Worm (Caenorhabditis elegans) whole organism, mixed stage, embryonic: ENCODE data around the gene cyp-34A9.

Experiments used
- bed-3 ChIP-seq: fragments of 200-800 bp; sonication (Bioruptor generic); optimal IDR thresholded peaks from 3 replicates; lab custom pipeline; 2018; ENCODE audit warnings: mild to moderate bottlenecking, missing genetic modification characterization, moderate library complexity, missing compliant biosample characterization
- blmp-1 ChIP-seq: fragments of 150-350 bp; optimal IDR thresholded peaks from 2 replicates; lab custom pipeline; 2014; ENCODE audit warnings: missing biosample characterization, missing genetic modification characterization
- ceh-39 ChIP-seq: fragments of 150-350 bp; optimal IDR thresholded peaks from 2 replicates; lab custom pipeline; 2014; ENCODE audit warnings: missing biosample characterization, missing genetic modification characterization
- ceh-43 ChIP-seq: fragments of 200-800 bp; sonication (Bioruptor generic); optimal IDR thresholded peaks from 2 replicates; lab custom pipeline; 2018; ENCODE audit warnings: mild to moderate bottlenecking, missing genetic modification characterization, moderate library complexity, missing compliant biosample characterization
- ceh-83 ChIP-seq: fragments of 200-800 bp; sonication (Bioruptor generic); optimal IDR thresholded peaks from 2 replicates; lab custom pipeline; 2018; ENCODE audit warnings: mild to moderate bottlenecking, missing genetic modification characterization, missing compliant biosample characterization
- ces-1 ChIP-seq: fragments of 150-350 bp; optimal IDR thresholded peaks from 2 replicates; lab custom pipeline; 2014; ENCODE audit warnings: missing biosample characterization, missing genetic modification reagents, missing genetic modification characterization
- cnd-1 ChIP-seq: fragments of 200-800 bp; sonication (Bioruptor generic); optimal IDR thresholded peaks from 2 replicates; lab custom pipeline; 2018; ENCODE audit warnings: mild to moderate bottlenecking, missing genetic modification characterization, missing compliant biosample characterization
- drap-1 ChIP-seq: fragments of 200-800 bp; sonication (Bioruptor generic); optimal IDR thresholded peaks from 3 replicates; lab custom pipeline; 2018; ENCODE audit warnings: mild to moderate bottlenecking, missing genetic modification characterization, missing compliant biosample characterization
- elt-1 ChIP-seq: sonication (generic microtip); optimal IDR thresholded peaks from 2 replicates; lab custom pipeline; 2017; ENCODE audit warnings: missing genetic modification characterization, mild to moderate bottlenecking, missing compliant biosample characterization, antibody characterized with exemption, moderate library complexity, borderline replicate concordance; ENCODE audit not compliant: insufficient read depth
- elt-3 ChIP-seq: fragments of 150-350 bp; optimal IDR thresholded peaks from 2 replicates; lab custom pipeline; 2014; ENCODE audit warnings: missing biosample characterization, missing genetic modification characterization
- hlh-1 ChIP-seq: fragments of 150-350 bp; optimal IDR thresholded peaks from 2 replicates; lab custom pipeline; 2014; ENCODE audit warnings: missing biosample characterization, missing genetic modification reagents, missing genetic modification characterization
- lin-13 ChIP-seq: fragments of 150-350 bp; optimal IDR thresholded peaks from 2 replicates; lab custom pipeline; 2014; ENCODE audit warnings: missing biosample characterization, missing genetic modification characterization
- lin-32 ChIP-seq: fragments of 200-800 bp; sonication (Bioruptor generic); optimal IDR thresholded peaks from 2 replicates; lab custom pipeline; 2018; ENCODE audit warnings: mild to moderate bottlenecking, missing genetic modification characterization, missing compliant biosample characterization
- lsy-2 ChIP-seq: fragments of 150-350 bp; optimal IDR thresholded peaks from 2 replicates; lab custom pipeline; 2014; ENCODE audit warnings: missing biosample characterization, missing genetic modification characterization
- mab-5 ChIP-seq: fragments of 150-350 bp; optimal IDR thresholded peaks from 2 replicates; lab custom pipeline; 2014; ENCODE audit warnings: missing biosample characterization, missing genetic modification characterization
- mep-1 ChIP-seq: fragments of 150-350 bp; optimal IDR thresholded peaks from 2 replicates; lab custom pipeline; 2017; ENCODE audit warnings: missing biosample characterization, missing genetic modification reagents, missing genetic modification characterization, inconsistent platforms
- nhr-12 ChIP-seq: fragments of 150-350 bp; optimal IDR thresholded peaks from 2 replicates; lab custom pipeline; 2014; ENCODE audit warnings: missing biosample characterization, missing genetic modification characterization
- nhr-2 ChIP-seq: fragments of 150-350 bp; optimal IDR thresholded peaks from 2 replicates; lab custom pipeline; 2014; ENCODE audit warnings: missing biosample characterization, missing genetic modification characterization
- nhr-237 ChIP-seq: fragments of 150-350 bp; optimal IDR thresholded peaks from 2 replicates; lab custom pipeline; 2014; ENCODE audit warnings: missing biosample characterization, missing genetic modification characterization
- nhr-28 ChIP-seq: fragments of 150-350 bp; optimal IDR thresholded peaks from 2 replicates; lab custom pipeline; 2014; ENCODE audit warnings: missing biosample characterization, missing genetic modification characterization
- pha-4 ChIP-seq: fragments of 150-350 bp; optimal IDR thresholded peaks from 2 replicates; lab custom pipeline; 2018; ENCODE audit warnings: missing biosample characterization, missing genetic modification reagents, missing genetic modification characterization
- snpc-4 ChIP-seq: fragments of 150-350 bp; optimal IDR thresholded peaks from 2 replicates; lab custom pipeline; 2014; ENCODE audit warnings: missing biosample characterization, missing genetic modification characterization
- sptf-1 ChIP-seq: sonication (generic microtip); optimal IDR thresholded peaks from 2 replicates; lab custom pipeline; 2017; ENCODE audit warnings: mild to moderate bottlenecking, missing genetic modification characterization, moderate library complexity, missing compliant biosample characterization
- unc-120 ChIP-seq: sonication (generic microtip); optimal IDR thresholded peaks from 2 replicates; lab custom pipeline; 2017; ENCODE audit warnings: missing genetic modification characterization, missing compliant biosample characterization; ENCODE audit not compliant: poor library complexity, severe bottlenecking
- unc-39 ChIP-seq: fragments of 150-350 bp; optimal IDR thresholded peaks from 2 replicates; lab custom pipeline; 2014; ENCODE audit warnings: missing biosample characterization, missing genetic modification characterization
- unc-62 ChIP-seq: fragments of 150-350 bp; optimal IDR thresholded peaks from 2 replicates; lab custom pipeline; 2014; ENCODE audit warnings: missing biosample characterization, missing genetic modification reagents, missing genetic modification characterization
- zip-8 ChIP-seq: fragments of 150-350 bp; optimal IDR thresholded peaks from 2 replicates; lab custom pipeline; 2014; ENCODE audit warnings: missing biosample characterization, missing genetic modification characterization
- ztf-11 ChIP-seq: fragments of 150-350 bp; optimal IDR thresholded peaks from 2 replicates; lab custom pipeline; 2014; ENCODE audit warnings: missing biosample characterization, missing genetic modification characterization

The cyp-34A9 gene

ce11 chrV:3970410-3970809 is at the start of gene cyp-34A9:
Gene cyp-34A9, minus strand, starts transcription at chrV:3970540.
- TF ChIP-seq elt-3 = no peak
- no peak for TF ChIP-seq nhr-28 (tag; lab: Kevin White, UChicago)
- TF ChIP-seq nhr-2 (tag; lab: Kevin White, UChicago) = no peak
- no peak for TF ChIP-seq ceh-83 (GFP tag; lab: Kevin White, UChicago)
- TF ChIP-seq nhr-12 (tag; lab: Kevin White, UChicago) = no peak
- no peak for TF ChIP-seq cnd-1 (tag; lab: Kevin White, UChicago)
- TF ChIP-seq lin-32 (GFP tag; lab: Kevin White, UChicago) = no peak
- TF ChIP-seq ceh-39 (tag; lab: Kevin White, UChicago) = no peak
- TF ChIP-seq nhr-237 (tag; lab: Kevin White, UChicago) = no peak
- TF ChIP-seq unc-120 (tag; lab: Kevin White, UChicago) = no peak

ce11 chrV:4019188-4019587 is 48.8 kb upstream of the cyp-34A9 start, which contains the start of gene K09D9.3:
Gene K09D9.3, plus strand, starts transcription at chrV:4019488.
- TF ChIP-seq zip-8 (tag; lab: Kevin White, UChicago) (peak; percentile 65), unc-39 (tag; lab: Kevin White, UChicago) (no peak), pha-4 (no peak)

- TF ChIP-seq elt-1 (no peak), zip-8 (tag; lab: Kevin White, UChicago) (no peak), cnd-1 (tag; lab: Kevin White, UChicago) (no peak), bed-3 (GFP tag; lab: Kevin White, UChicago) (no peak), blmp-1 (no peak), nhr-28 (tag; lab: Kevin White, UChicago) (no peak), elt-3 (no peak), lsy-2 (tag; lab: Kevin White, UChicago) (no peak), lin-13 (tag; lab: Kevin White, UChicago) (no peak)
Observed at ce11 chrV:4018591-4018990, 48.3 kb upstream of the cyp-34A9 start.

- TF ChIP-seq nhr-237 (tag; lab: Kevin White, UChicago) = no peak
- TF ChIP-seq nhr-12 (tag; lab: Kevin White, UChicago) = no peak
- TF ChIP-seq blmp-1 = no peak
Observed at ce11 chrV:4016780-4017179, 46.4 kb upstream of the cyp-34A9 start, which contains the start of gene srw-89. Gene srw-89, plus strand, starts transcription at chrV:4017080.

- TF ChIP-seq nhr-12 (tag; lab: Kevin White, UChicago) (no peak), bed-3 (GFP tag; lab: Kevin White, UChicago) (no peak), zip-8 (tag; lab: Kevin White, UChicago) (no peak), elt-1 (no peak), lin-13 (tag; lab: Kevin White, UChicago) (no peak), nhr-237 (tag; lab: Kevin White, UChicago) (no peak), snpc-4 (tag; lab: Kevin White, UChicago) (no peak), sptf-1 (tag; lab: Kevin White, UChicago) (no peak), ceh-43 (GFP tag; lab: Kevin White, UChicago) (no peak), ceh-39 (tag; lab: Kevin White, UChicago) (no peak), drap-1 (GFP tag; lab: Kevin White, UChicago) (no peak), ces-1 (GFP tag; lab: Kevin White, UChicago) (no peak), lin-32 (GFP tag; lab: Kevin White, UChicago) (no peak)
Observed at ce11 chrV:4010170-4010569, 39.8 kb upstream of the cyp-34A9 start, which contains the start of gene srh-4. Gene srh-4, plus strand, starts transcription at chrV:4010470.

ce11 chrV:4007927-4008326 is 37.6 kb upstream of the cyp-34A9 start, which contains the start of gene srh-7:
Gene srh-7, plus strand, starts transcription at chrV:4008227.
- TF ChIP-seq unc-62 (GFP tag; lab: Kevin White, UChicago) (no peak), ztf-11 (no peak), nhr-12 (tag; lab: Kevin White, UChicago) (no peak), unc-39 (tag; lab: Kevin White, UChicago) (no peak), mep-1 (tag; lab: Kevin White, UChicago) (no peak), elt-3 (no peak), blmp-1 (no peak), hlh-1 (tag; lab: Kevin White, UChicago) (no peak), ces-1 (GFP tag; lab: Kevin White, UChicago) (no peak), mab-5 (tag; lab: Kevin White, UChicago) (no peak), drap-1 (GFP tag; lab: Kevin White, UChicago) (no peak), zip-8 (tag; lab: Kevin White, UChicago) (no peak)
